Worm (Caenorhabditis elegans) whole organism, L4 larva: Measurements from ENCODE around the gene mbl-1.
A peak's percentile ranks its signal among the peaks of the same experiment; 100 is the strongest.

ENCODE experiments used
- F26F4.8 ChIP-seq: fragments of 200-800 bp; sonication (Bioruptor generic); conservative IDR thresholded peaks from 2 replicates; pipeline ENCODE4 v1.3.6; 2022; ENCODE audit warnings: missing genetic modification characterization, missing compliant biosample characterization
- R02D3.7 ChIP-seq: fragments of 150-350 bp; sonication (generic microtip); optimal IDR thresholded peaks from 3 replicates; lab custom pipeline; 2014; ENCODE audit warnings: missing biosample characterization, missing genetic modification characterization
- T20F7.1 ChIP-seq: fragments of 200-800 bp; sonication (Bioruptor generic); optimal IDR thresholded peaks from 2 replicates; lab custom pipeline; 2018; ENCODE audit warnings: mild to moderate bottlenecking, missing genetic modification characterization, missing compliant biosample characterization
- Y48G9A.11 ChIP-seq: fragments of 200-800 bp; sonication (Bioruptor generic); IDR thresholded peaks from 2 replicates; pipeline ENCODE4 v1.3.6; 2022; ENCODE audit warnings: missing genetic modification reagents, missing genetic modification characterization, missing compliant biosample characterization
- ZK337.2 ChIP-seq: fragments of 200-800 bp; sonication (Bioruptor generic); IDR thresholded peaks from 2 replicates; pipeline ENCODE4 v1.3.6; 2022; ENCODE audit warnings: missing genetic modification reagents, missing genetic modification characterization, missing compliant biosample characterization
- aly-2 ChIP-seq: sonication (generic microtip); optimal IDR thresholded peaks from 2 replicates; lab custom pipeline; 2018; ENCODE audit warnings: missing biosample characterization, missing genetic modification characterization
- ama-1 ChIP-seq: fragments of 150-350 bp; optimal IDR thresholded peaks from 2 replicates; lab custom pipeline; 2014; ENCODE audit warnings: inconsistent platforms, mixed read lengths
- arid-1 ChIP-seq: fragments of 200-800 bp; sonication (Bioruptor generic); conservative IDR thresholded peaks from 2 replicates; pipeline ENCODE4 v1.3.6; 2022; ENCODE audit warnings: missing genetic modification reagents, missing genetic modification characterization, missing compliant biosample characterization
- attf-4 ChIP-seq: sonication (generic microtip); optimal IDR thresholded peaks from 3 replicates; lab custom pipeline; 2017; ENCODE audit warnings: missing biosample characterization, missing genetic modification characterization
- ceh-62 ChIP-seq: sonication (generic microtip); optimal IDR thresholded peaks from 2 replicates; lab custom pipeline; 2017; ENCODE audit warnings: missing biosample characterization, missing genetic modification characterization
- cey-2 ChIP-seq: sonication (generic microtip); optimal IDR thresholded peaks from 3 replicates; lab custom pipeline; 2017; ENCODE audit warnings: missing genetic modification characterization, mild to moderate bottlenecking, missing compliant biosample characterization, antibody characterized with exemption, borderline replicate concordance; ENCODE audit not compliant: insufficient read depth
- ctbp-1 ChIP-seq: fragments of 200-800 bp; sonication (Bioruptor generic); IDR thresholded peaks from 2 replicates; pipeline ENCODE4 v1.3.6; 2022; ENCODE audit warnings: missing genetic modification reagents, missing genetic modification characterization, missing compliant biosample characterization
- daf-16 ChIP-seq, 3 experiments: sonication (generic microtip); optimal IDR thresholded peaks; 2 replicates each; lab custom pipeline; 2016 to 2017; ENCODE audit warnings: missing genetic modification characterization in 3 of 3, missing genetic modification reagents in 3 of 3, mild to moderate bottlenecking in 2 of 3, missing compliant biosample characterization in 2 of 3, missing biosample characterization in 1 of 3, moderate library complexity in 1 of 3
- daf-8 ChIP-seq: fragments of 200-800 bp; sonication (Bioruptor generic); IDR thresholded peaks from 2 replicates; pipeline ENCODE4 v1.3.6; 2022; ENCODE audit warnings: missing genetic modification characterization, missing compliant biosample characterization
- dpl-1 ChIP-seq: fragments of 150-350 bp; optimal IDR thresholded peaks from 2 replicates; lab custom pipeline; 2014; ENCODE audit warnings: missing biosample characterization, missing genetic modification reagents, missing genetic modification characterization
- dve-1 ChIP-seq: sonication (generic microtip); optimal IDR thresholded peaks from 2 replicates; lab custom pipeline; 2017; ENCODE audit warnings: antibody characterized with exemption, mild to moderate bottlenecking, missing genetic modification characterization, missing compliant biosample characterization; ENCODE audit not compliant: insufficient read depth
- egl-27 ChIP-seq: sonication (generic microtip); optimal IDR thresholded peaks from 3 replicates; lab custom pipeline; 2017; ENCODE audit warnings: missing biosample characterization, missing genetic modification reagents, missing genetic modification characterization
- egl-43 ChIP-seq: fragments of 200-800 bp; sonication (Bioruptor generic); IDR thresholded peaks from 2 replicates; pipeline ENCODE4 v1.3.6; 2022; ENCODE audit warnings: missing genetic modification reagents, missing genetic modification characterization, missing compliant biosample characterization
- gei-8 ChIP-seq: fragments of 200-800 bp; sonication (Bioruptor generic); optimal IDR thresholded peaks from 2 replicates; lab custom pipeline; 2018; ENCODE audit warnings: mild to moderate bottlenecking, missing genetic modification characterization, missing compliant biosample characterization
- hmg-1.1 ChIP-seq: fragments of 200-800 bp; sonication (Bioruptor generic); IDR thresholded peaks from 2 replicates; pipeline ENCODE4 v1.3.6; 2022; ENCODE audit warnings: missing genetic modification reagents, missing genetic modification characterization, missing compliant biosample characterization
- lim-7 ChIP-seq: fragments of 200-800 bp; sonication (Bioruptor generic); IDR thresholded peaks from 2 replicates; pipeline ENCODE4 v1.3.6; 2022; ENCODE audit warnings: missing genetic modification characterization, missing compliant biosample characterization
- lin-1 ChIP-seq: fragments of 200-800 bp; sonication (Bioruptor generic); IDR thresholded peaks from 2 replicates; pipeline ENCODE4 v1.3.6; 2022; ENCODE audit warnings: missing genetic modification reagents, missing genetic modification characterization, missing compliant biosample characterization
- lin-13 ChIP-seq: fragments of 150-350 bp; optimal IDR thresholded peaks from 2 replicates; lab custom pipeline; 2014; ENCODE audit warnings: missing biosample characterization, missing genetic modification reagents, missing genetic modification characterization
- lin-15B ChIP-seq: fragments of 150-350 bp; sonication (generic microtip); optimal IDR thresholded peaks from 3 replicates; lab custom pipeline; 2014; ENCODE audit warnings: missing biosample characterization, missing genetic modification characterization
- lin-29 ChIP-seq: fragments of 200-800 bp; sonication (Bioruptor generic); IDR thresholded peaks from 2 replicates; pipeline ENCODE4 v1.3.6; 2022; ENCODE audit warnings: missing genetic modification reagents, missing genetic modification characterization, missing compliant biosample characterization
- lin-38 ChIP-seq: fragments of 200-800 bp; sonication (Bioruptor generic); IDR thresholded peaks from 2 replicates; pipeline ENCODE4 v1.3.6; 2022; ENCODE audit warnings: missing genetic modification reagents, missing genetic modification characterization, missing compliant biosample characterization
- lir-3 ChIP-seq: sonication (generic microtip); optimal IDR thresholded peaks from 2 replicates; lab custom pipeline; 2016; ENCODE audit warnings: mild to moderate bottlenecking, missing genetic modification characterization, missing compliant biosample characterization
- lsy-2 ChIP-seq, 2 experiments: fragments of 150-350 bp in 1 of 2; sonication (generic microtip) in 1 of 2; optimal IDR thresholded peaks; 2 replicates each; lab custom pipeline; 2014 to 2017; ENCODE audit warnings: missing biosample characterization in 2 of 2, missing genetic modification characterization in 2 of 2
- madf-9 ChIP-seq: fragments of 200-800 bp; sonication (Bioruptor generic); conservative IDR thresholded peaks from 2 replicates; pipeline ENCODE4 v1.3.6; 2022; ENCODE audit warnings: missing genetic modification reagents, missing genetic modification characterization, missing compliant biosample characterization
- mdl-1 ChIP-seq, 2 experiments: fragments of 150-350 bp in 1 of 2; sonication (generic microtip) in 1 of 2; optimal IDR thresholded peaks; 2 replicates each; lab custom pipeline; 2014 to 2017; ENCODE audit warnings: missing biosample characterization in 2 of 2, missing genetic modification characterization in 2 of 2
- mes-2 ChIP-seq: sonication (generic microtip); optimal IDR thresholded peaks from 2 replicates; lab custom pipeline; 2016; ENCODE audit warnings: missing genotype, mild to moderate bottlenecking, missing genetic modification characterization, missing compliant biosample characterization; ENCODE audit not compliant: poor library complexity, severe bottlenecking
- nhr-11 ChIP-seq: fragments of 150-350 bp; optimal IDR thresholded peaks from 2 replicates; lab custom pipeline; 2014; ENCODE audit warnings: missing biosample characterization, missing genetic modification characterization
- nhr-111 ChIP-seq: fragments of 200-800 bp; sonication (Bioruptor generic); optimal IDR thresholded peaks from 2 replicates; lab custom pipeline; 2018; ENCODE audit warnings: mild to moderate bottlenecking, missing genetic modification characterization, missing compliant biosample characterization
- nhr-25 ChIP-seq: sonication (generic microtip); optimal IDR thresholded peaks from 2 replicates; lab custom pipeline; 2017; ENCODE audit warnings: missing genetic modification characterization, mild to moderate bottlenecking, missing compliant biosample characterization, antibody characterized with exemption, moderate library complexity, borderline replicate concordance; ENCODE audit not compliant: insufficient read depth
- nhr-28 ChIP-seq: fragments of 150-350 bp; optimal IDR thresholded peaks from 2 replicates; lab custom pipeline; 2014; ENCODE audit warnings: missing biosample characterization, missing genetic modification characterization
- nhr-42 ChIP-seq: fragments of 200-800 bp; sonication (Bioruptor generic); IDR thresholded peaks from 2 replicates; pipeline ENCODE4 v1.3.6; 2022; ENCODE audit warnings: missing genetic modification characterization, missing compliant biosample characterization
- nhr-6 ChIP-seq: fragments of 150-350 bp; optimal IDR thresholded peaks from 2 replicates; lab custom pipeline; 2014; ENCODE audit warnings: missing biosample characterization, missing genetic modification characterization
- nhr-76 ChIP-seq: fragments of 150-350 bp; optimal IDR thresholded peaks from 2 replicates; lab custom pipeline; 2014; ENCODE audit warnings: missing biosample characterization, missing genetic modification characterization
- nhr-77 ChIP-seq: fragments of 150-350 bp; optimal IDR thresholded peaks from 2 replicates; lab custom pipeline; 2014; ENCODE audit warnings: missing biosample characterization, missing genetic modification characterization
- pha-4 ChIP-seq, 2 experiments: fragments of 150-350 bp in 1 of 2; fragments of 200-800 bp in 1 of 2; sonication (Bioruptor generic) in 1 of 2; IDR thresholded peaks in 1 of 2; optimal IDR thresholded peaks in 1 of 2; 2 replicates each; pipeline versions ENCODE4 v1.3.6 to Lab custom; 2014 to 2022; ENCODE audit warnings: missing genetic modification characterization in 2 of 2, missing genetic modification reagents in 2 of 2, missing biosample characterization in 1 of 2, missing compliant biosample characterization in 1 of 2
- php-3 ChIP-seq: fragments of 200-800 bp; sonication (Bioruptor generic); IDR thresholded peaks from 2 replicates; pipeline ENCODE4 v1.3.6; 2022; ENCODE audit warnings: missing genetic modification reagents, missing genetic modification characterization, missing compliant biosample characterization
- snpc-1.2 ChIP-seq: fragments of 200-800 bp; sonication (Bioruptor generic); IDR thresholded peaks from 2 replicates; pipeline ENCODE4 v1.3.6; 2022; ENCODE audit warnings: missing genetic modification reagents, missing genetic modification characterization, missing compliant biosample characterization
- tag-97 ChIP-seq: fragments of 200-800 bp; sonication (Bioruptor generic); IDR thresholded peaks from 2 replicates; pipeline ENCODE4 v1.3.6; 2022; ENCODE audit warnings: missing genetic modification characterization, missing compliant biosample characterization
- tra-1 ChIP-seq: fragments of 200-800 bp; sonication (Bioruptor generic); IDR thresholded peaks from 2 replicates; pipeline ENCODE4 v1.3.6; 2022; ENCODE audit warnings: missing genetic modification reagents, missing genetic modification characterization, missing compliant biosample characterization
- unc-39 ChIP-seq: sonication (generic microtip); optimal IDR thresholded peaks from 2 replicates; lab custom pipeline; 2017; ENCODE audit warnings: missing biosample characterization, missing genetic modification characterization
- zag-1 ChIP-seq: fragments of 150-350 bp; optimal IDR thresholded peaks from 2 replicates; lab custom pipeline; 2014; ENCODE audit warnings: missing biosample characterization, missing genetic modification characterization
- ztf-11 ChIP-seq: fragments of 150-350 bp; optimal IDR thresholded peaks from 2 replicates; lab custom pipeline; 2014; ENCODE audit warnings: missing biosample characterization, missing genetic modification characterization

mbl-1 gene

DNA sequence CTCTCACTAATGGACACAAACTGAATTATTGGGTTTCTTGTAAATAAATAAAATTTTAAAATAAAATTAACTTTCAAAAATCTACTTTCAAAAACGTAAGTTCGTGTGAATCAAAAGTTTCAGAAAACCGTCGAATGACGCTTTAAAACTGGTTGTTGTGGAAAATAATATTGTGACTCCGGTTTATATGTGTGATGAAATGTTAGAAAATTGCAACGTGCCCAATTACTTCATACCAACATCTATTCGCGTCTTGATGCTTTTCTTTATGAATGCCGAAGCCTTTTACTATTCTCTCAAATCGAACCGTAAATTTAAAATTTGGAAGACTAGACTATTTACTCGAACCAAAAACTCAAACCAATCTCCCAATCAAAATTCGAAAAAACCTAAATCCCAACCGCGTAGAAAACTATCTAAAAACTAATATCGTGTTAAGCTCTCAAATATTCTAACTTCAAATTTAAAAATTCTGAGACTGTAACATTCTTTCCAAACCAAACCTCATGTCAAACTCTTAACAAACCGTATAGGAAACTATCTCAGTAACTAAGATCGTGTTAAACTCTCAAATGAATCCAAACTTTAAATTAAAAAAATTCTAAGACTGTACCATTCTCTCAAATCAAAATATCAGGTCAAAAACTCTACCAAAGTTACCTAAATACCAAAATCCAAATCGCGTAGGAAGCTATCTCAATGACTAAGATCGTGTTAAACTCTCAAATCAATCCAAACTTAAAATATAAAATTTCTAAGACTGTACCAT, 47.0 kb upstream of the mbl-1 start (continued):
- TF ChIP-seq ctbp-1 (GFP tag; lab: Robert Waterston, UW) (peak; percentile 75), ztf-11 (tag; lab: Kevin White, UChicago) (no peak), T20F7.1 (GFP tag; lab: Kevin White, UChicago) (peak; percentile 44), nhr-6 (tag; lab: Kevin White, UChicago) (peak; percentile 42), zag-1 (no peak), arid-1 (GFP tag; lab: Robert Waterston, UW) (peak; percentile 70), nhr-25 (tag; lab: Kevin White, UChicago) (peak; percentile 54), ZK337.2 (GFP tag; lab: Robert Waterston, UW) (peak; percentile 2; the same call in 1 of the 2 replicates), nhr-76 (tag; lab: Kevin White, UChicago) (no peak), gei-8 (GFP tag; lab: Kevin White, UChicago) (no peak), snpc-1.2 (peak; percentile 48), dve-1 (tag; lab: Kevin White, UChicago) (peak; percentile 80), mdl-1 (tag; optimal IDR thresholded peaks at IDR 0.05; lab: Kevin White, UChicago) (peak in 1 of 2 experiments; percentile 2), dpl-1 (GFP tag; lab: Kevin White, UChicago) (peak; percentile 32), nhr-11 (tag; lab: Kevin White, UChicago) (peak; percentile 32), ceh-62 (no peak), egl-27 (no peak), unc-39 (tag; lab: Kevin White, UChicago) (no peak), tra-1 (GFP tag; lab: Robert Waterston, UW) (peak; percentile 73), lin-1 (GFP tag; lab: Robert Waterston, UW) (peak; percentile 64), nhr-111 (GFP tag; lab: Kevin White, UChicago) (no peak), lin-29 (peak; percentile 82), php-3 (peak; percentile 78), Y48G9A.11 (GFP tag; lab: Robert Waterston, UW) (peak; percentile 48), attf-4 (tag; lab: Kevin White, UChicago) (no peak), lim-7 (GFP tag; lab: Robert Waterston, UW) (peak; percentile 50; the same call in 1 of the 2 replicates), egl-43 (GFP tag; lab: Robert Waterston, UW) (peak; percentile 64; the same call in 1 of the 2 replicates), daf-16 (GFP tag; optimal IDR thresholded peaks at IDR 0.05; lab: Kevin White, UChicago) (no peak), daf-16 (tag; optimal IDR thresholded peaks at IDR 0.05; lab: Kevin White, UChicago) (peak; percentile 60), nhr-42 (GFP tag; lab: Robert Waterston, UW) (peak; percentile 68; the same call in 1 of the 2 replicates), ama-1 (lab: Kevin White, UChicago) (peak; percentile 97), lin-38 (GFP tag; lab: Robert Waterston, UW) (peak; percentile 52), lin-13 (GFP tag; lab: Kevin White, UChicago) (peak; percentile 50), aly-2 (tag; lab: Kevin White, UChicago) (no peak), nhr-77 (tag; lab: Kevin White, UChicago) (peak; percentile 63), lir-3 (tag; lab: Kevin White, UChicago) (no peak), lin-15B (tag; lab: Kevin White, UChicago) (no peak), R02D3.7 (tag; lab: Kevin White, UChicago) (no peak), F26F4.8 (GFP tag; lab: Robert Waterston, UW) (peak; percentile 60), madf-9 (GFP tag; lab: Robert Waterston, UW) (peak; percentile 22), lsy-2 (tag; optimal IDR thresholded peaks at IDR 0.05; lab: Kevin White, UChicago) (peak; percentile 16 to 44), daf-8 (GFP tag; lab: Robert Waterston, UW) (peak; percentile 62; the same call in 1 of the 2 replicates), nhr-28 (no peak), tag-97 (0 out of 2 replicates have a peak, but pooled peaks have one; percentile 72), hmg-1.1 (GFP tag; lab: Robert Waterston, UW) (peak; percentile 55), cey-2 (no peak), pha-4 (GFP tag; IDR thresholded peaks at IDR 0.05; lab: Robert Waterston, UW) (peak; percentile 81), pha-4 (tag; optimal IDR thresholded peaks at IDR 0.05; lab: Kevin White, UChicago) (no peak), mes-2 (peak; percentile 78)
